Fruit fly (Drosophila melanogaster) whole organism: ENCODE measurements around the gene CG7564.

Experiments used
- CG8478 ChIP-seq: fragments of >200 bp; optimal IDR thresholded peaks from 2 replicates; lab custom pipeline; 2018; ENCODE audit warnings: inconsistent platforms
- Dll ChIP-seq: fragments of >200 bp; optimal IDR thresholded peaks from 2 replicates; lab custom pipeline; 2017
- pan ChIP-seq: fragments of >200 bp; optimal IDR thresholded peaks from 2 replicates; lab custom pipeline; 2017
- psq ChIP-seq: fragments of >200 bp; optimal IDR thresholded peaks from 2 replicates; lab custom pipeline; 2017
- usp ChIP-seq: fragments of >200 bp; optimal IDR thresholded peaks from 2 replicates; lab custom pipeline; 2017; ENCODE audit warnings: missing biosample characterization, missing genetic modification characterization, mixed read lengths

dm6 chr3L:17568698-17569097 lies 54.6 kb downstream of the CG7564 start:
- TF ChIP-seq CG8478 (lab: Kevin White, UChicago), result no peak
- TF ChIP-seq usp, result no peak
- TF ChIP-seq Dll (lab: Kevin White, UChicago), result no peak
- no peak for TF ChIP-seq psq (lab: Kevin White, UChicago)
- no peak for TF ChIP-seq pan (lab: Kevin White, UChicago)
